Fruit fly (Drosophila melanogaster): Measurements from ENCODE around the gene ppk27.

ppk27 gene

dm6 chr3L:3769157-3769556, 14.2 kb upstream of the ppk27 start (continued):
- no peak for TF ChIP-seq Dll (GFP tag; IDR thresholded peaks at IDR 0.05; ENCODE audit: partially characterized antibody)
- no peak for TF ChIP-seq CG9437 (GFP tag; optimal IDR thresholded peaks at IDR 0.05)
- TF ChIP-seq CG11695 (GFP tag; IDR thresholded peaks at IDR 0.05), result no peak
- no peak for TF ChIP-seq Atf-2 (GFP tag; optimal IDR thresholded peaks at IDR 0.05)
- TF ChIP-seq CG17829 (tag; optimal IDR thresholded peaks at IDR 0.05), result no peak
- no peak for TF ChIP-seq Bteb2 (GFP tag; optimal IDR thresholded peaks at IDR 0.05)
- TF ChIP-seq Mrtf (GFP tag; IDR thresholded peaks at IDR 0.05), result 0 out of 3 replicates have a peak, but pooled peaks have one; percentile 28
- no peak for TF ChIP-seq Dbx (GFP tag; IDR thresholded peaks at IDR 0.05)
- TF ChIP-seq CG17328 (GFP tag; IDR thresholded peaks at IDR 0.05), result 0 out of 2 replicates have a peak, but pooled peaks have one; percentile 21
- no peak for TF ChIP-seq CG7556 (GFP tag; optimal IDR thresholded peaks at IDR 0.05)
- no peak for TF ChIP-seq CG5180 (GFP tag; optimal IDR thresholded peaks at IDR 0.05)
- no peak for TF ChIP-seq B-H2 (GFP tag; optimal IDR thresholded peaks at IDR 0.05)

dm6 chr3L:3767825-3768224, 12.8 kb upstream of the ppk27 start:
- TF ChIP-seq trem (tag; optimal IDR thresholded peaks at IDR 0.05) (no peak), CG15011 (GFP tag; optimal IDR thresholded peaks at IDR 0.05) (no peak), CG14014 (GFP tag; IDR thresholded peaks at IDR 0.05) (peak; percentile 51; the same call in 1 of the 2 replicates), chif (GFP tag; optimal IDR thresholded peaks at IDR 0.05) (peak; percentile 65 to 70), CG12744 (GFP tag; optimal IDR thresholded peaks at IDR 0.05) (peak; percentile 24), CG3838 (GFP tag; optimal IDR thresholded peaks at IDR 0.05) (no peak), grau (tag; optimal IDR thresholded peaks at IDR 0.05) (peak; percentile 55), CG1233 (GFP tag; optimal IDR thresholded peaks at IDR 0.05) (peak; percentile 17), B-H2 (GFP tag; optimal IDR thresholded peaks at IDR 0.05) (peak; percentile 57), CG10462 (GFP tag; optimal IDR thresholded peaks at IDR 0.05) (peak; percentile 11), Bteb2 (GFP tag; optimal IDR thresholded peaks at IDR 0.05) (no peak), CG6791 (GFP tag; IDR thresholded peaks at IDR 0.05; ENCODE audit: partially characterized antibody) (no peak), dati (GFP tag; IDR thresholded peaks at IDR 0.05) (no peak), CG16815 (GFP tag; optimal IDR thresholded peaks at IDR 0.05) (peak; percentile 49), bcd (GFP tag; optimal IDR thresholded peaks at IDR 0.05) (peak; percentile 65), sug (tag; optimal IDR thresholded peaks at IDR 0.05) (peak; percentile 48), CG7745 (tag; optimal IDR thresholded peaks at IDR 0.05) (no peak), CG17385 (GFP tag; optimal IDR thresholded peaks at IDR 0.05) (peak; percentile 60), Hr39 (optimal IDR thresholded peaks at IDR 0.05) (no peak), CG5180 (GFP tag; optimal IDR thresholded peaks at IDR 0.05) (no peak), her (GFP tag; optimal IDR thresholded peaks at IDR 0.05) (peak; percentile 57), NC2α (GFP tag; optimal IDR thresholded peaks at IDR 0.05) (peak; percentile 71), jumu (GFP tag; optimal IDR thresholded peaks at IDR 0.05) (peak; percentile 52), CG2120 (GFP tag; optimal IDR thresholded peaks at IDR 0.05) (peak; percentile 40), CG7372 (GFP tag; IDR thresholded peaks at IDR 0.05) (no peak; the same call in 1 of the 2 replicates), Antp (GFP tag; optimal IDR thresholded peaks at IDR 0.05) (peak; percentile 64), CG16863 (GFP tag; optimal IDR thresholded peaks at IDR 0.05) (peak; percentile 71), CG7786 (GFP tag; optimal IDR thresholded peaks at IDR 0.05) (peak; percentile 46), CG17361 (GFP tag; IDR thresholded peaks at IDR 0.05) (no peak), ash1 (GFP tag; optimal IDR thresholded peaks at IDR 0.05) (no peak), psq (GFP tag; optimal IDR thresholded peaks at IDR 0.05) (no peak), Adf1 (GFP tag; IDR thresholded peaks at IDR 0.05) (no peak), Asciz (GFP tag; optimal IDR thresholded peaks at IDR 0.05) (peak; percentile 47), TFAM (GFP tag; optimal IDR thresholded peaks at IDR 0.05) (no peak), CG15269 (tag; optimal IDR thresholded peaks at IDR 0.05) (peak; percentile 42), gro (GFP tag; optimal IDR thresholded peaks at IDR 0.05) (no peak), CG6654 (GFP tag; optimal IDR thresholded peaks at IDR 0.05) (no peak), CG17802 (tag; optimal IDR thresholded peaks at IDR 0.05) (peak; percentile 52), Fer2 (tag; optimal IDR thresholded peaks at IDR 0.05) (no peak), CG9215 (GFP tag; IDR thresholded peaks at IDR 0.05) (no peak), insv (GFP tag; optimal IDR thresholded peaks at IDR 0.05) (peak in 1 of 2 experiments; percentile 9)
